Worm (Caenorhabditis elegans): Measurements from ENCODE around the gene melo-1.

- TF ChIP-seq lsl-1 (GFP tag; optimal IDR thresholded peaks at IDR 0.05): peak; percentile 96
- TF ChIP-seq ZK185.1 (tag; optimal IDR thresholded peaks at IDR 0.05; ENCODE audit: poor library complexity, severe bottlenecking): no peak
- TF ChIP-seq attf-6 (GFP tag; IDR thresholded peaks at IDR 0.05): peak; percentile 100
Observed at ce11 chrIV:14764719-14765173, 22.1 kb upstream of the melo-1 start.
